Worm (Caenorhabditis elegans) whole organism, L2 larva: Measurements from ENCODE around the gene ekl-5.
A peak's percentile ranks its signal among the peaks of the same experiment; 100 is the strongest.

Experiments
- C34F6.9 ChIP-seq: fragments of 150-350 bp; optimal IDR thresholded peaks from 2 replicates; lab custom pipeline; 2014; ENCODE audit warnings: missing biosample characterization, missing genetic modification characterization
- F13H6.1 ChIP-seq: sonication (generic microtip); optimal IDR thresholded peaks from 2 replicates; lab custom pipeline; 2016; ENCODE audit warnings: missing genetic modification characterization, missing compliant biosample characterization
- Y55F3AM.14 ChIP-seq: fragments of 200-800 bp; sonication (Bioruptor generic); optimal IDR thresholded peaks from 2 replicates; lab custom pipeline; 2018; ENCODE audit warnings: mild to moderate bottlenecking, missing genetic modification characterization, missing compliant biosample characterization
- ZK546.5 ChIP-seq: sonication (generic microtip); optimal IDR thresholded peaks from 2 replicates; lab custom pipeline; 2017; ENCODE audit warnings: missing biosample characterization, missing genetic modification characterization
- alr-1 ChIP-seq: fragments of 150-350 bp; optimal IDR thresholded peaks from 2 replicates; lab custom pipeline; 2014; ENCODE audit warnings: missing biosample characterization, missing genetic modification characterization
- aly-2 ChIP-seq: fragments of 150-350 bp; optimal IDR thresholded peaks from 2 replicates; lab custom pipeline; 2014; ENCODE audit warnings: missing biosample characterization, missing genetic modification characterization
- ama-1 ChIP-seq: fragments of 150-350 bp; optimal IDR thresholded peaks from 2 replicates; lab custom pipeline; 2018; ENCODE audit warnings: inconsistent platforms
- blmp-1 ChIP-seq: sonication (generic microtip); optimal IDR thresholded peaks from 2 replicates; lab custom pipeline; 2017; ENCODE audit warnings: missing genetic modification characterization, mild to moderate bottlenecking, missing compliant biosample characterization, antibody characterized with exemption, moderate library complexity; ENCODE audit not compliant: insufficient read depth
- ceh-16 ChIP-seq: fragments of 150-350 bp; optimal IDR thresholded peaks from 2 replicates; lab custom pipeline; 2014; ENCODE audit warnings: missing biosample characterization, missing genetic modification characterization
- ceh-82 ChIP-seq: fragments of 150-350 bp; optimal IDR thresholded peaks from 2 replicates; lab custom pipeline; 2014; ENCODE audit warnings: missing biosample characterization, missing genetic modification characterization
- crh-2 ChIP-seq: sonication (generic microtip); optimal IDR thresholded peaks from 2 replicates; lab custom pipeline; 2017; ENCODE audit warnings: missing biosample characterization, missing genetic modification characterization
- dmd-4 ChIP-seq: sonication (generic microtip); optimal IDR thresholded peaks from 2 replicates; lab custom pipeline; 2017; ENCODE audit warnings: missing biosample characterization, missing genetic modification characterization
- egl-27 ChIP-seq: sonication (generic microtip); optimal IDR thresholded peaks from 3 replicates; lab custom pipeline; 2017; ENCODE audit warnings: missing biosample characterization, missing genetic modification reagents, missing genetic modification characterization
- elt-1 ChIP-seq: fragments of 150-350 bp; optimal IDR thresholded peaks from 2 replicates; lab custom pipeline; 2014; ENCODE audit warnings: missing biosample characterization, missing genetic modification characterization
- elt-3 ChIP-seq: sonication (generic microtip); optimal IDR thresholded peaks from 2 replicates; lab custom pipeline; 2017; ENCODE audit warnings: missing biosample characterization, missing genetic modification characterization
- fos-1 ChIP-seq: fragments of 150-350 bp; optimal IDR thresholded peaks from 2 replicates; lab custom pipeline; 2014; ENCODE audit warnings: missing biosample characterization, missing genetic modification characterization
- gmeb-1 ChIP-seq: fragments of 150-350 bp; optimal IDR thresholded peaks from 2 replicates; lab custom pipeline; 2014; ENCODE audit warnings: missing biosample characterization, missing genetic modification characterization
- lin-13 ChIP-seq: fragments of 150-350 bp; optimal IDR thresholded peaks from 2 replicates; lab custom pipeline; 2014; ENCODE audit warnings: missing biosample characterization, missing genetic modification reagents, missing genetic modification characterization
- lsy-2 ChIP-seq, 2 experiments: fragments of 150-350 bp in 1 of 2; sonication (generic microtip) in 1 of 2; optimal IDR thresholded peaks; 2 replicates each; lab custom pipeline; 2014 to 2017; ENCODE audit warnings: missing biosample characterization in 2 of 2, missing genetic modification characterization in 2 of 2
- mab-5 ChIP-seq: fragments of 150-350 bp; optimal IDR thresholded peaks from 2 replicates; lab custom pipeline; 2014; ENCODE audit warnings: missing biosample characterization, missing genetic modification characterization
- mbf-1 ChIP-seq: sonication (generic microtip); optimal IDR thresholded peaks from 2 replicates; lab custom pipeline; 2017; ENCODE audit warnings: missing biosample characterization, missing genetic modification characterization
- mdl-1 ChIP-seq, 2 experiments: fragments of 150-350 bp in 1 of 2; sonication (generic microtip) in 1 of 2; optimal IDR thresholded peaks; 2 replicates each; lab custom pipeline; 2017; ENCODE audit warnings: missing biosample characterization in 2 of 2, missing genetic modification characterization in 2 of 2
- nhr-11 ChIP-seq: fragments of 150-350 bp; optimal IDR thresholded peaks from 2 replicates; lab custom pipeline; 2014; ENCODE audit warnings: missing biosample characterization, missing genetic modification characterization
- nhr-21 ChIP-seq: fragments of 150-350 bp; optimal IDR thresholded peaks from 2 replicates; lab custom pipeline; 2014; ENCODE audit warnings: missing biosample characterization, missing genetic modification characterization
- nhr-23 ChIP-seq: fragments of 150-350 bp; optimal IDR thresholded peaks from 2 replicates; lab custom pipeline; 2014; ENCODE audit warnings: missing biosample characterization, missing genetic modification reagents, missing genetic modification characterization
- nhr-237 ChIP-seq: fragments of 150-350 bp; optimal IDR thresholded peaks from 2 replicates; lab custom pipeline; 2014; ENCODE audit warnings: missing biosample characterization, missing genetic modification characterization
- nhr-25 ChIP-seq: fragments of 150-350 bp; sonication (generic microtip); optimal IDR thresholded peaks from 3 replicates; lab custom pipeline; 2014; ENCODE audit warnings: missing biosample characterization, missing genetic modification characterization
- nhr-6 ChIP-seq: fragments of 150-350 bp; optimal IDR thresholded peaks from 2 replicates; lab custom pipeline; 2014; ENCODE audit warnings: missing biosample characterization, missing genetic modification characterization
- nhr-77 ChIP-seq: fragments of 150-350 bp; optimal IDR thresholded peaks from 2 replicates; lab custom pipeline; 2014; ENCODE audit warnings: missing biosample characterization, missing genetic modification characterization
- peb-1 ChIP-seq: fragments of 150-350 bp; optimal IDR thresholded peaks from 2 replicates; lab custom pipeline; 2014; ENCODE audit warnings: missing biosample characterization, missing genetic modification characterization
- sem-4 ChIP-seq: fragments of 150-350 bp; optimal IDR thresholded peaks from 2 replicates; lab custom pipeline; 2014; ENCODE audit warnings: missing biosample characterization, missing genetic modification reagents, missing genetic modification characterization
- skn-1 ChIP-seq: sonication (generic microtip); optimal IDR thresholded peaks from 2 replicates; lab custom pipeline; 2017; ENCODE audit warnings: missing biosample characterization, missing genetic modification characterization
- sma-3 ChIP-seq: sonication (generic microtip); optimal IDR thresholded peaks from 2 replicates; lab custom pipeline; 2016; ENCODE audit warnings: missing genetic modification reagents, missing genetic modification characterization, missing compliant biosample characterization
- sma-9 ChIP-seq, 2 experiments: fragments of 150-350 bp in 1 of 2; sonication (generic microtip) in 1 of 2; optimal IDR thresholded peaks; 2 replicates each; lab custom pipeline; 2014 to 2016; ENCODE audit warnings: missing genetic modification characterization in 2 of 2, mild to moderate bottlenecking in 1 of 2, missing biosample characterization in 1 of 2, missing compliant biosample characterization in 1 of 2, missing genetic modification reagents in 1 of 2, moderate library complexity in 1 of 2
- snpc-4 ChIP-seq: fragments of 150-350 bp; optimal IDR thresholded peaks from 2 replicates; lab custom pipeline; 2014; ENCODE audit warnings: missing biosample characterization, missing genetic modification characterization
- unc-39 ChIP-seq: fragments of 150-350 bp; optimal IDR thresholded peaks from 2 replicates; lab custom pipeline; 2014; ENCODE audit warnings: missing biosample characterization, missing genetic modification characterization
- unc-55 ChIP-seq: fragments of 150-350 bp; sonication (generic microtip); optimal IDR thresholded peaks from 3 replicates; lab custom pipeline; 2014; ENCODE audit warnings: missing biosample characterization, missing genetic modification reagents, missing genetic modification characterization
- unc-62 ChIP-seq: fragments of 150-350 bp; optimal IDR thresholded peaks from 2 replicates; lab custom pipeline; 2014; ENCODE audit warnings: missing biosample characterization, missing genetic modification reagents, missing genetic modification characterization
- zag-1 ChIP-seq: fragments of 150-350 bp; optimal IDR thresholded peaks from 2 replicates; lab custom pipeline; 2014; ENCODE audit warnings: missing biosample characterization, missing genetic modification characterization
- ztf-1 ChIP-seq: fragments of 200-800 bp; sonication (Bioruptor generic); conservative IDR thresholded peaks from 2 replicates; pipeline ENCODE4 v1.3.6; 2022; ENCODE audit warnings: missing genetic modification characterization, missing compliant biosample characterization
- ztf-11 ChIP-seq: sonication (generic microtip); optimal IDR thresholded peaks from 2 replicates; lab custom pipeline; 2017; ENCODE audit warnings: missing biosample characterization, missing genetic modification characterization
- ztf-4 ChIP-seq: fragments of 150-350 bp; optimal IDR thresholded peaks from 2 replicates; lab custom pipeline; 2014; ENCODE audit warnings: missing biosample characterization, missing genetic modification characterization

The ekl-5 gene

DNA sequence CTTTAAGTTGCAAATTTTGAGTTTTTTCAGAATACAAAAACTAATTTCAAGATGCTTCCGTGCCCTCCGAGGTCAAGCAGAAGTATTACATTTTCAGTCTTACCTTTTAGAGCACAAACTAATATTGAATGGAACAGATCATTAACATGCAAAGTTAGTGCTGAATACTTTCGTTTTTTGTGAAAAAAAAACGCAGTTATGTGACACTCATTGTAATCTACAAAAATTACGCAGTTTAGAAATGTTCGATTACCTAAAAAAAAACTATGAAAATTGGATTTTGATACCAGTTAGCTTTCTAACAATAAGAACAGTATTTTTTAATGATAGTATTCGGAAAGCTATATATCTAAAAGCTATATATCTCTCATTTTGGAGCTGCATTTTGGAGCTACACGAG is 24.9 kb upstream of the ekl-5 start:
- TF ChIP-seq ztf-1 (GFP tag; lab: Robert Waterston, UW): no peak
- TF ChIP-seq elt-1 (tag; lab: Kevin White, UChicago): no peak
- TF ChIP-seq zag-1: no peak
- TF ChIP-seq nhr-237 (tag; lab: Kevin White, UChicago): no peak
- TF ChIP-seq nhr-21 (tag; lab: Kevin White, UChicago): no peak
- no peak for TF ChIP-seq ztf-4 (tag; lab: Kevin White, UChicago)
- TF ChIP-seq Y55F3AM.14 (GFP tag; lab: Kevin White, UChicago): no peak
- TF ChIP-seq egl-27: no peak
- TF ChIP-seq nhr-25 (tag; lab: Kevin White, UChicago): no peak
- TF ChIP-seq unc-39 (tag; lab: Kevin White, UChicago): no peak
- no peak for TF ChIP-seq ceh-82 (tag; lab: Kevin White, UChicago)
- no peak for TF ChIP-seq mdl-1 (tag; optimal IDR thresholded peaks at IDR 0.05; lab: Kevin White, UChicago)
- TF ChIP-seq mbf-1 (tag; lab: Kevin White, UChicago): no peak
- no peak for TF ChIP-seq lsy-2 (tag; optimal IDR thresholded peaks at IDR 0.05; lab: Kevin White, UChicago)

DNA sequence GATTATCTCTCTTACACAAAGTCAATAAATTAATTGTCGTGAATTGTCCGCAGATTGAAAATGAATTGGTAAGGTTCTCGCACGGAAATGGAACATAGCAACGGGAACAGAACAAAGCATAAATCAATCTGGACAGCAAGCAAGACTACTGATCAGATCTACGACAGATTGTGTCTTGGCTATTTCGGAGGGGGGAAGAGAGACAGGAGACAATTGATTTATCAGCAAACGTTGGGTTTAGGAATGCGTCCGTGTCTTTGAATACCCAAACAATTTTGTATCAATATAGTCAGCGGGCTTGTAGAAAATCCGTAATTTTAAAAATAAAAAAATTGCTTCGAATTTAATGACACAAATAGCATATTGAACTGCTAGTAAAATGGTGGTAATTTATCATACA is 24.3 kb upstream of the ekl-5 start:
- TF ChIP-seq sma-3 (GFP tag; lab: Kevin White, UChicago) (peak; percentile 62), ztf-1 (GFP tag; lab: Robert Waterston, UW) (no peak), elt-3 (tag; lab: Kevin White, UChicago) (no peak), zag-1 (no peak), nhr-77 (no peak), nhr-23 (tag; lab: Kevin White, UChicago) (no peak), nhr-25 (tag; lab: Kevin White, UChicago) (peak; percentile 43), lsy-2 (tag; optimal IDR thresholded peaks at IDR 0.05; lab: Kevin White, UChicago) (peak in 1 of 2 experiments; percentile 27), fos-1 (tag; lab: Kevin White, UChicago) (peak; percentile 7), ztf-4 (tag; lab: Kevin White, UChicago) (peak; percentile 37), nhr-11 (no peak), elt-1 (tag; lab: Kevin White, UChicago) (no peak), egl-27 (no peak), gmeb-1 (tag; lab: Kevin White, UChicago) (no peak), blmp-1 (tag; lab: Kevin White, UChicago) (no peak), ztf-11 (tag; lab: Kevin White, UChicago) (no peak), nhr-21 (tag; lab: Kevin White, UChicago) (peak; percentile 83), lin-13 (GFP tag; lab: Kevin White, UChicago) (no peak), crh-2 (tag; lab: Kevin White, UChicago) (no peak), C34F6.9 (tag; lab: Kevin White, UChicago) (peak; percentile 9), aly-2 (no peak), skn-1 (no peak), dmd-4 (no peak), Y55F3AM.14 (GFP tag; lab: Kevin White, UChicago) (no peak), unc-55 (no peak), mbf-1 (tag; lab: Kevin White, UChicago) (no peak), mdl-1 (tag; optimal IDR thresholded peaks at IDR 0.05; lab: Kevin White, UChicago) (no peak), sma-9 (GFP tag; optimal IDR thresholded peaks at IDR 0.05; lab: Kevin White, UChicago) (peak; percentile 48), sma-9 (tag; optimal IDR thresholded peaks at IDR 0.05; lab: Kevin White, UChicago) (no peak), alr-1 (tag; lab: Kevin White, UChicago) (no peak), unc-62 (no peak), snpc-4 (tag; lab: Kevin White, UChicago) (no peak), unc-39 (tag; lab: Kevin White, UChicago) (no peak), sem-4 (tag; lab: Kevin White, UChicago) (peak; percentile 38), nhr-6 (tag; lab: Kevin White, UChicago) (no peak), mab-5 (peak; percentile 41), F13H6.1 (no peak), nhr-237 (tag; lab: Kevin White, UChicago) (no peak), ama-1 (no peak), peb-1 (no peak), ceh-16 (tag; lab: Kevin White, UChicago) (peak; percentile 67)
- TF ChIP-seq, all 48 proteins: peak for 11

DNA sequence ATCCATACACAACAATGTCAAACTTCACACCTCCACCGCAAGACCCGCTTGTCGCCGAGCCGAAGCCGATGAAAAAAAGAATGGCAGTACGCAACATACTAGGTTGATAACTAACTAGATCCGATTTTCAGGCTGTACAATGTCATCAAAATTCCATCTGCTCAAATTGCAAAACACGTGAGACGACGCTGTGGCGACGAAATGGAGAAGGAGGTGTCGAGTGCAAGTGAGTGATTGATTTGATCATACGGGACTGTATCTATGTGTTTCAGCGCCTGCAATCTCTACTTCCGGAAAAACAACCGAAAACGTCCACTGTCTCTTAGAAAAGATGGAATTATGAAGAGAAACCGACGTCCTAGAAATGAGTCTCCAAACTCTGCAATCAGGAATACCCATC is 23.3 kb upstream of the ekl-5 start:
- TF ChIP-seq ceh-82 (tag; lab: Kevin White, UChicago) (no peak), ZK546.5 (tag; lab: Kevin White, UChicago) (no peak), nhr-21 (tag; lab: Kevin White, UChicago) (peak; percentile 9)
